Fruit fly (Drosophila melanogaster) whole organism, pupa: ENCODE measurements around the gene Octbeta2R.

ENCODE experiments used
- CG10348 ChIP-seq: fragments of 200-800 bp; sonication (Bioruptor generic); IDR thresholded peaks from 2 replicates; pipeline ENCODE4 v1.3.6; 2022; ENCODE audit warnings: missing biosample characterization, missing genetic modification characterization
- CG12605 ChIP-seq: fragments of 200-800 bp; sonication (Bioruptor generic); IDR thresholded peaks from 2 replicates; pipeline ENCODE4 v1.3.6; 2022; ENCODE audit warnings: missing biosample characterization, missing genetic modification characterization
- CG13204 ChIP-seq: fragments of 200-800 bp; sonication (Bioruptor generic); optimal IDR thresholded peaks from 2 replicates; lab custom pipeline; 2018; ENCODE audit warnings: missing biosample characterization, mild to moderate bottlenecking, missing genetic modification characterization, moderate library complexity
- CG14655 ChIP-seq: fragments of 200-800 bp; sonication (Bioruptor generic); optimal IDR thresholded peaks from 3 replicates; lab custom pipeline; 2017; ENCODE audit warnings: mild to moderate bottlenecking, missing biosample characterization, missing genetic modification reagents, missing genetic modification characterization
- CG15710 ChIP-seq: fragments of 200-800 bp; sonication (Bioruptor generic); optimal IDR thresholded peaks from 2 replicates; lab custom pipeline; 2018; ENCODE audit warnings: missing biosample characterization, mild to moderate bottlenecking, missing genetic modification characterization, moderate library complexity
- CG17806 ChIP-seq: fragments of 200-800 bp; sonication (Bioruptor generic); optimal IDR thresholded peaks from 2 replicates; lab custom pipeline; 2018; ENCODE audit warnings: missing biosample characterization, mild to moderate bottlenecking, missing genetic modification characterization, moderate library complexity
- CG32121 ChIP-seq: fragments of 200-800 bp; sonication (Bioruptor generic); IDR thresholded peaks from 2 replicates; pipeline ENCODE4 v1.3.6; 2022; ENCODE audit warnings: missing biosample characterization, missing genetic modification characterization
- CG34367 ChIP-seq: fragments of 200-800 bp; sonication (Bioruptor generic); optimal IDR thresholded peaks from 2 replicates; lab custom pipeline; 2018; ENCODE audit warnings: missing biosample characterization, mild to moderate bottlenecking, missing genetic modification characterization
- CG4496 ChIP-seq: fragments of 200-800 bp; sonication (Bioruptor generic); IDR thresholded peaks from 3 replicates; pipeline ENCODE4 v1.3.6; 2022; ENCODE audit warnings: missing biosample characterization, missing genetic modification characterization
- CG8159 ChIP-seq: fragments of 200-800 bp; sonication (Bioruptor generic); optimal IDR thresholded peaks from 3 replicates; lab custom pipeline; 2018; ENCODE audit warnings: missing biosample characterization, mild to moderate bottlenecking, missing genetic modification characterization, moderate library complexity
- CG8301 ChIP-seq: fragments of 200-800 bp; sonication (Bioruptor generic); optimal IDR thresholded peaks from 2 replicates; lab custom pipeline; 2018; ENCODE audit warnings: missing biosample characterization, mild to moderate bottlenecking, missing genetic modification characterization
- CG9948 ChIP-seq: fragments of 200-800 bp; sonication (Bioruptor generic); optimal IDR thresholded peaks from 2 replicates; lab custom pipeline; 2018; ENCODE audit warnings: missing biosample characterization, mild to moderate bottlenecking, missing genetic modification characterization, moderate library complexity
- D1 ChIP-seq: fragments of 200-800 bp; sonication (Bioruptor generic); optimal IDR thresholded peaks from 2 replicates; lab custom pipeline; 2018; ENCODE audit warnings: missing biosample characterization, mild to moderate bottlenecking, missing genetic modification characterization, moderate library complexity
- EcR ChIP-seq: fragments of 200-800 bp; sonication (Bioruptor generic); optimal IDR thresholded peaks from 3 replicates; lab custom pipeline; 2019; ENCODE audit warnings: missing biosample characterization, missing genetic modification characterization, mild to moderate bottlenecking, moderate library complexity, missing genetic modification reagents
- Ets98B ChIP-seq: fragments of 200-800 bp; sonication (Bioruptor generic); IDR thresholded peaks from 2 replicates; pipeline ENCODE4 v1.3.6; 2022; ENCODE audit warnings: missing biosample characterization, missing genetic modification characterization
- Pif1A ChIP-seq: fragments of 200-800 bp; sonication (Bioruptor generic); optimal IDR thresholded peaks from 3 replicates; lab custom pipeline; 2016; ENCODE audit warnings: missing biosample characterization, missing genetic modification characterization
- Pif1B ChIP-seq: fragments of 200-800 bp; sonication (Bioruptor generic); optimal IDR thresholded peaks from 3 replicates; lab custom pipeline; 2016; ENCODE audit warnings: missing biosample characterization, missing genetic modification characterization
- Snoo ChIP-seq: fragments of 200-800 bp; sonication (Bioruptor generic); optimal IDR thresholded peaks from 3 replicates; lab custom pipeline; 2017; ENCODE audit warnings: missing biosample characterization, mild to moderate bottlenecking, missing genetic modification characterization, inconsistent platforms
- fd96Ca ChIP-seq: fragments of 200-800 bp; sonication (Bioruptor generic); IDR thresholded peaks from 3 replicates; pipeline ENCODE4 v1.3.6; 2022; ENCODE audit warnings: missing biosample characterization, missing genetic modification characterization
- gl ChIP-seq: fragments of 200-800 bp; sonication (Bioruptor generic); optimal IDR thresholded peaks from 2 replicates; lab custom pipeline; 2018; ENCODE audit warnings: missing biosample characterization, mild to moderate bottlenecking, missing genetic modification characterization
- rn ChIP-seq: fragments of 200-800 bp; sonication (Bioruptor generic); IDR thresholded peaks from 2 replicates; pipeline ENCODE4 v1.3.6; 2022; ENCODE audit warnings: missing biosample characterization, missing genetic modification characterization

The Octbeta2R gene

DNA sequence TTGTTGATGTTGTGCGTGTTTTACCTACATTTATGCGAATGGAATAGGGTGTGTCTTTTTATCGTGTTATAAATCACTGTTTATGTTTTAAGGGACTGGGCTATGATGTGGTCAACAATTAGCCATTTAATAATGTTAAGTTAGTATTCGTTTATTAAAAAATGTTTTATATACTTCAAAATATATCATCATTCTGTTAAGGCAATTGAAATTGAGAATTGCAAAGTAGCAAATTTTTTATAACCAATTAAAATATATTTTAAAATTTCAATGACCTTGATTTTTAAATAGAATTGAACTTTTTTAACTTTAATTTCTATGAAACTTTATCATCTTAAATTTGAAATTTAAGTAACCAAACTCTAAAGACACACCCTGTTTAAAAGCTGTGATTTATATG lies 33.5 kb downstream of the Octbeta2R start:
- TF ChIP-seq CG4496 (GFP tag; lab: Robert Waterston, UW) (no peak), CG9948 (tag; lab: Kevin White, UChicago) (no peak), CG17806 (tag; lab: Kevin White, UChicago) (no peak), Snoo (tag; lab: Kevin White, UChicago) (no peak), CG34367 (tag; lab: Kevin White, UChicago) (no peak), CG8159 (tag; lab: Kevin White, UChicago) (no peak), CG32121 (GFP tag; lab: Robert Waterston, UW) (no peak), CG13204 (GFP tag; lab: Kevin White, UChicago) (no peak), rn (GFP tag; lab: Robert Waterston, UW) (no peak), CG12605 (GFP tag; lab: Robert Waterston, UW) (no peak), CG14655 (GFP tag; lab: Kevin White, UChicago) (no peak), CG8301 (tag; lab: Kevin White, UChicago) (no peak), EcR (GFP tag; lab: Kevin White, UChicago) (no peak), D1 (tag; lab: Kevin White, UChicago) (no peak), Pif1B (GFP tag; lab: Kevin White, UChicago) (no peak)
- TF ChIP-seq, all 21 proteins: peak for 0

DNA sequence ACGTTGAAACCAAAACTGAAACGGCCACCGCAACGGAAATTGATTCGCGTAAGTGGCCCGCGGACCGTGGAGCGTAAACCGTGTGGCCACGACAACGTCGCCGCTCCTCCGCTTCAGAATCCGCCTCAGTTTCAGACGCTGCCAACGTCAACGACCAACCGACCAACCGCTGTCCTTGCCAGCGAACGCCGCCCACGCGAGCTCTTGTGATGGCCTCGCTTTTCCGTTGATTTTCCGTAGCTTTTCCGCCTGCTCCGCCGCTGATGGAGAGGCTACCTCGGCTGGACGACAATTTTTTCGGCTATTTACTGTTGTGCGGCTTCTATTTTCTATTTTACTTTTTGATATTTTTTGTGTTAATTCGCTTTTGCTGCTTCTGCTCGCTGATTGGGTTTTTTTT lies 34.4 kb downstream of the Octbeta2R start:
- no peak for TF ChIP-seq CG32121 (GFP tag; lab: Robert Waterston, UW)
- TF ChIP-seq CG14655 (GFP tag; lab: Kevin White, UChicago), result no peak
- no peak for TF ChIP-seq CG17806 (tag; lab: Kevin White, UChicago)
- TF ChIP-seq CG8159 (tag; lab: Kevin White, UChicago), result no peak
- TF ChIP-seq CG4496 (GFP tag; lab: Robert Waterston, UW), result no peak
- no peak for TF ChIP-seq CG15710 (tag; lab: Kevin White, UChicago)
- no peak for TF ChIP-seq Pif1B (GFP tag; lab: Kevin White, UChicago)
- TF ChIP-seq Pif1A (GFP tag; lab: Kevin White, UChicago), result no peak
- no peak for TF ChIP-seq CG9948 (tag; lab: Kevin White, UChicago)
- TF ChIP-seq Snoo (tag; lab: Kevin White, UChicago), result no peak
- TF ChIP-seq CG10348, result no peak
- TF ChIP-seq, all 21 proteins: peak for 0

DNA sequence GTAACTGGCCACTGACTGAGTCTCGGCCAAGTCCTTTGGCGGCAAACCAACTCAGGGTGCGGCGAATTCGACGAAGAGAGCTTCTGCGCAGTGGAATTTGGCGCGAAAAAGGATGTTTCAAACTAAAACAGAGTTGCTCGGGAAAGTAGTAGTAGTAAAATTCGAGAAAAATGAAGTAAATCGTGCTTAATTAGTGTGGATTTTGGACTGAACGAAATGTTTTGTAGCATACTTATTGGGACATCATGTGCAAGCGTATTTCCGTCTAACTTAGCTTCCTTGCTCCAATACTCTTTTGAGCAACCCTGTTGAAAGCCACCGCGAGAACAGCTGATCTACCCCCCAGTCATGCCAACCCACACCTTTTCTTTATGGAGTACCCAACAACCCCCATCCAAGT lies 47.3 kb downstream of the Octbeta2R start, which contains the start of gene Octbeta3R:
Gene Octbeta3R, minus strand, starts transcription at position 1 of the 400 bp plus-strand sequence.
- TF ChIP-seq CG17806 (tag; lab: Kevin White, UChicago) (no peak), CG34367 (tag; lab: Kevin White, UChicago) (no peak), CG8301 (tag; lab: Kevin White, UChicago) (no peak), CG4496 (GFP tag; lab: Robert Waterston, UW) (no peak), D1 (tag; lab: Kevin White, UChicago) (no peak), rn (GFP tag; lab: Robert Waterston, UW) (no peak), Snoo (tag; lab: Kevin White, UChicago) (no peak), CG8159 (tag; lab: Kevin White, UChicago) (no peak), CG14655 (GFP tag; lab: Kevin White, UChicago) (no peak), CG12605 (GFP tag; lab: Robert Waterston, UW) (no peak), Ets98B (no peak), Pif1B (GFP tag; lab: Kevin White, UChicago) (no peak), Pif1A (GFP tag; lab: Kevin White, UChicago) (no peak), CG32121 (GFP tag; lab: Robert Waterston, UW) (no peak), fd96Ca (GFP tag; lab: Robert Waterston, UW) (no peak)

DNA sequence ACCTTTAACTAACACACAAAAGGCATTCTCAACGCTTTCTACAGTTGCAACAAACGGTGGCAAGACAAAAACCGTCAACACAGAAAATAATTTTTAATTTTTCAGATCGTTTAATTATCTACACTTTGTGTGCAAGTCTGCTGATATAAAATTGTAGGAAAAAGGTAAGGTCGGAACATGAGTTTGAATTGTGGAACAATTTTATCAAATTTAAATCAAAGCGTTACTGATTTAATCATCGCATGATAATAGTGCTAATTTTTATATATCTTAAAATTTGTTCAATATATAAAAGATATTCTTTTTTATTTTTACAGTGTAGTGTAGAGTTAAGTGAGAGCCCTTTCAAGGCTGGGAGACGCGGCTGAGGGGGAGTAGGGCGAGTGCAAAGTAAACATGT lies 52.6 kb downstream of the Octbeta2R start:
- peak; percentile 41 for TF ChIP-seq CG8159 (tag; lab: Kevin White, UChicago)
- no peak for TF ChIP-seq CG15710 (tag; lab: Kevin White, UChicago)

DNA sequence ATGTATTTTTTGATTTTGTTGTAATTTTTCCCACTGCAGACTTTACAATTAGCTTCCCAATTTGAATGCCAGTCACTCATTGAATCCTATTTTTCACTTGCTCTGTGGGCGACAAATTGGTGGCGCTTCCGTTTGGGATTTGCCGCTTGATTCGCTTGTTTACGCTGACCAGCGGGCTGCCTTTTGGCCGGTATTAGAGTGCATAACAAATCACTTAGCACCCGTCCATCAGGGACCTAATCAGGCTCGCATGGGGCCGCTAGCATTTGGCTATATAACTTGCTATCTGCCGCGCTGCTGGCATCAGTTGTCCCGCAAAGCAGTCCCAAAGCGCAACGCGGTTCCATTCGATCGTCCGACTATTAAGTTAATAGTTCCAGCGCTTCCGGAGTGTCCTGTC lies 69.6 kb downstream of the Octbeta2R start, which contains the start of gene Hug:
Gene Hug, plus strand, starts transcription at position 301 of the 400 bp plus-strand sequence.
- no peak for TF ChIP-seq EcR (GFP tag; lab: Kevin White, UChicago)
- no peak for TF ChIP-seq gl
- TF ChIP-seq Ets98B, result no peak
- no peak for TF ChIP-seq Pif1A (GFP tag; lab: Kevin White, UChicago)
- TF ChIP-seq CG32121 (GFP tag; lab: Robert Waterston, UW), result no peak
- no peak for TF ChIP-seq CG17806 (tag; lab: Kevin White, UChicago)
- no peak for TF ChIP-seq rn (GFP tag; lab: Robert Waterston, UW)
- no peak for TF ChIP-seq CG13204 (GFP tag; lab: Kevin White, UChicago)
- TF ChIP-seq CG15710 (tag; lab: Kevin White, UChicago), result no peak
- no peak for TF ChIP-seq fd96Ca (GFP tag; lab: Robert Waterston, UW)
- no peak for TF ChIP-seq CG9948 (tag; lab: Kevin White, UChicago)
- no peak for TF ChIP-seq CG34367 (tag; lab: Kevin White, UChicago)
- TF ChIP-seq CG4496 (GFP tag; lab: Robert Waterston, UW), result no peak
- TF ChIP-seq CG14655 (GFP tag; lab: Kevin White, UChicago), result no peak
- TF ChIP-seq CG8159 (tag; lab: Kevin White, UChicago), result no peak
- no peak for TF ChIP-seq CG12605 (GFP tag; lab: Robert Waterston, UW)
- no peak for TF ChIP-seq D1 (tag; lab: Kevin White, UChicago)
- TF ChIP-seq CG8301 (tag; lab: Kevin White, UChicago), result no peak
- TF ChIP-seq, all 21 proteins: peak for 0

DNA sequence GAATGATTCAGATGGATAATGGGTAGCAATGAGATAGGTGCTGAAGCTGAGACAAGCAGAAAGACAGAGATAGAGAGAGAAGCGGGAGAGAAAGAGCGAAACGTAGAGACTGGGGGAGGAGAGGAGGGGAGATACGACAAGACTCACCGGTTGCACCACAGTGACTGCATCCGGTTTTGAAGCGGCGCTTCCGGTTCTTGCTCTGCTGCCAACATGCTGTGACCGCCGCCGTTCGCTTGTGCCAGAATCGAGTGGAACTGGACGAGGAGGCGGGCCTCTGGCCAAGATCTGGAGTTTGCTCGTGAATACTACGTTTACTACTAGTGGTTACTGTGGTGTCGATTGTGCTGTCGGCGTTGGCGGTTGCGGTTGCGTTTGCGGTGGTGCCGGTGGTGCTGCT lies 80.5 kb downstream of the Octbeta2R start:
- TF ChIP-seq CG4496 (GFP tag; lab: Robert Waterston, UW) (0 out of 3 replicates have a peak, but pooled peaks have one; percentile 25), CG13204 (GFP tag; lab: Kevin White, UChicago) (peak; percentile 5), fd96Ca (GFP tag; lab: Robert Waterston, UW) (0 out of 3 replicates have a peak, but pooled peaks have one; percentile 7), CG8301 (tag; lab: Kevin White, UChicago) (no peak)
